Worm (Caenorhabditis elegans): ENCODE results near the gene B0496.6.

B0496.6 gene

DNA sequence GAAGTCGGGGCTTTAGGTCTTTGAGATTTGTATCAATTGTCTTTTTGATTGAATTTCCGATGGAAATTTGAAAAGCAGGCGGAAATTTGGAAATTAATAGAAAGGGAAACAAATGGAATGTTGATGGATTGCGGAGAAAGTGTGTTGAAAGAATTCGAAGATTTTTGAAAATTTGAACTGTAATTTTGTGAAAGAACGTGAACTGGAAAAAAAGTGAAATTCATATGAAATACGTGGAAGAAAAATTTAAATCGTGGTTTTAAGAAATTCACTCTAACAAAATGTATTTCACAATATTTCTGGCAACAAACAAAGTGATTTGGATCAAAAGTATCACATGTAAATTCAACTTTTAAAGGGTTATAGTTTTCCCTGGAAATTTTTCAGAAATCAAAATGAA is 27.1 kb downstream of the B0496.6 start, which contains the start of gene B0496.1:
Gene B0496.1, plus strand, starts transcription at position 301 of the 400 bp plus-strand sequence.
- TF ChIP-seq him-1 (tag; optimal IDR thresholded peaks at IDR 0.05) (no peak), W03F9.2 (tag; optimal IDR thresholded peaks at IDR 0.05) (no peak), dao-5 (tag; optimal IDR thresholded peaks at IDR 0.05) (no peak)

DNA sequence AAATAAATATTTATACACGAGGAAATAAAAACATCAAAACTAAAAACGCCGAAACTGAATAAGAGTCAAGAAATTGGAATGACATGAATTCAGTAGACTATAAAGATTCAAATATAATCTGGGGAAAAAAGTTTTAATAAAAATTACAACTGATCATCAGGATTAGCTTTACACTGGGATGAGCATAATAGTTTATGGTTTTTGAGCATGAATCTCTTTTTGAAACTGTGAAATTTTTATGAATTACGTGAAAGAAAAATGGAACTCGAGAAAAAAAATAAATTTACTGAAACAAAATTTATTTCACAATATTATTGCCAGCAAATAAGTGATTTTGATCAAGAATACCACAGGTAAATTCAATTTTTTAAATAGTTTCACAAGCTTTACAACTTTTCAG is 28.6 kb downstream of the B0496.6 start, which contains the start of gene B0496.2:
Gene B0496.2, plus strand, starts transcription at position 301 of the 400 bp plus-strand sequence.
- no peak for TF ChIP-seq him-1 (tag; optimal IDR thresholded peaks at IDR 0.05)

DNA sequence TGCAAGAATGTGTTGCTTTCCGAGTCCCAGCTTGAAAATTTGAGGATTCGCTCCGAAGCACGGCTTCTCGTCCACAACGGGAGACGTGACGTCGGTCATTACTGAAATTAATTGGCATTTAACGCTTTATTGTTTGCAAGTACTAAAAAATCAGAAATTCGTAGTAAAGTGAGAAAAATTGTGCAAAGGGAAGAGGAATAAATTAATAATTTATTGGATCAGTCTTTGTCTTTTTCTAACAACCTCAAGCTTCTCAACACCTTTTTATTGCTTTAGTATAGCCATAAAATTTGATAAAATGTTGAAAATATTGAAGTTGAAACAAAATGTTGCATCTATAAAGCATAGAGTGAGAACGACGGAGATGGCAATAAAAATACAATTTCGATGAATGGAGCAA is 32.4 kb downstream of the B0496.6 start, which contains the start of gene tes-1:
Gene tes-1, minus strand, starts transcription at position 101 of the 400 bp plus-strand sequence.
- no peak for TF ChIP-seq W03F9.2 (tag; optimal IDR thresholded peaks at IDR 0.05)
- no peak for TF ChIP-seq dao-5 (tag; optimal IDR thresholded peaks at IDR 0.05)
- TF ChIP-seq him-1 (tag; optimal IDR thresholded peaks at IDR 0.05): no peak

DNA sequence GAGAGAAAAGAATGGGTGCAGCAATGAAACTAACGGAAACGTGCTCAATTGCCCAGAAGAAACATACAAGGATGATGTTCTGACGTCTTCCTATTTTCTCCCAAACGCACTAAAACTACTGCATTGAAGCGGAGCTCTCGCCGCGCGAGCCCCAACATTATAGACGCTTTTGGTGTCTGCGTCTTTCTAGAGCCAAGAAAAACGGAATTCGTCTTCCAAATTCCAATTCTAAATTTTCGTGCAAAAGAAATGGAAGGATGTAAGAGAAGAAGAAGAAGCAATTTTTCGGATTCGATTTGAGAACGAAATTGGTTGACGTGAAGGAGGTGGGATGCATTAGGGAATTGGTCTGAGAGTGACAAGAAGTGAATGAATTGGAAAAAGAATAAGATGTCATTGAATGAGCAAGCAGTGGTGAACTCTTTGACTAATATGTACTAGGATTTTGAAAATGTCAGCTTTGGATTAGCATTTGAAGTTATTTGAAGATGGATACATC is 34.8 kb downstream of the B0496.6 start:
- TF ChIP-seq dao-5 (tag; optimal IDR thresholded peaks at IDR 0.05) (no peak), him-1 (tag; optimal IDR thresholded peaks at IDR 0.05) (no peak), W03F9.2 (tag; optimal IDR thresholded peaks at IDR 0.05) (no peak)

DNA sequence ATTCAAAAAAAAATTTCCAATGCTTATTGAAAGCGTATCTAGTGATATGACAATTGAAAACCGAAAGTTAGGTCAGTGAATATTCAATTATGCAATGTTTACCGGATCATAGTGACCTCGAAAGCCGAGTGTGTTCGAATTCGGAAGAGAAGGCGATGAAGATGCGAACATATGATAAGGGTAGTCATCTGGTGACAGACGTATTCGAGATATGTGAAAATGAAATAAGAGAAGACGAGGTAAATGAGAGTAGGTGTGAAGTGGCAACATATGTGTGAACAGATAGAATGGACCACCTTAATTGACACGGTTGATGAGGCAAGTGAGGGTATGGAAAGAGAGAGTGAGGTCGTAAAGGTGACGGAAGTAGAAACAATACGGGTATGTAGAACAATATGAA is 36.0 kb downstream of the B0496.6 start:
- TF ChIP-seq W03F9.2 (tag; optimal IDR thresholded peaks at IDR 0.05): no peak

DNA sequence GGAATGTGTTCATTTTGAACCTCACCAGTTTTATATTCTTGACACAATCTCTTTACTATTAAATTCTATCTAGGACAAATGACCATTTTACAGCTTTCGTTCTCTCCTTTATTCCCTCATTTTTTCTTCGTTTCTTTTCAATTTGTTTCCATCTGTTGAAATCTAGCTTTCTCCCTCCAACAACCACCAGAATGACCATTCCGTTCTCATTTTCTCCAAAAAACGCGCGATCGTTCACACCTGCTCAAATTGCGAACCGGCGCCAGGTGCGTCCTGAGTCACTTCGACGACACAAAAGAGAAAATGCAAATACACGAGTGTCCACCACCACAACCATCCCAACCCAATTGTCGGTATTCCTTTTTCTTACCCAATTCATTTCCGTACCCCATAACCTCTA is 37.3 kb downstream of the B0496.6 start, which contains the start of gene F13B6.1:
Gene F13B6.1, plus strand, starts transcription at position 301 of the 400 bp plus-strand sequence.
- TF ChIP-seq W03F9.2 (tag; optimal IDR thresholded peaks at IDR 0.05) (no peak), him-1 (tag; optimal IDR thresholded peaks at IDR 0.05) (no peak), dao-5 (tag; optimal IDR thresholded peaks at IDR 0.05) (no peak)

DNA sequence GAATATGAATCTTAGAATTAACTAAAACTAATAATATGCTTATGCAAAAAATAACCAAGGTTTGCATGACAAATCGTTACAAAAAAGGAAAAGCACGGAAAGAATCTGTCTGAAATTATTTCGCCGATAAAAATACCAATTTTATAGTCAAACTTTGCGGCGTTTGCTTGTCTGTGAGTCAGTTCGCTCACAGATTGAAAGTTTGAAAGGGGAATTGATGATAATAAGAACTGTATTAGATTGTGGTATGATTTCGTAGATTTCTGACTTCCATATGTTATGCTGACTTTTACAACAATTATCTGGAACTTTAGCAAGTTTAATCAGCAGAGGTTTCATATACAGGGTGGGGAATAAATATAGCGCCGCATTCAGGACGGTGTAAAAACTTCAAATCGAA is 41.3 kb downstream of the B0496.6 start, which contains the start of gene F13B6.2:
Gene F13B6.2, minus strand, starts transcription at position 101 of the 400 bp plus-strand sequence.
- TF ChIP-seq him-1 (tag; optimal IDR thresholded peaks at IDR 0.05) (no peak), W03F9.2 (tag; optimal IDR thresholded peaks at IDR 0.05) (no peak), dao-5 (tag; optimal IDR thresholded peaks at IDR 0.05) (no peak)

DNA sequence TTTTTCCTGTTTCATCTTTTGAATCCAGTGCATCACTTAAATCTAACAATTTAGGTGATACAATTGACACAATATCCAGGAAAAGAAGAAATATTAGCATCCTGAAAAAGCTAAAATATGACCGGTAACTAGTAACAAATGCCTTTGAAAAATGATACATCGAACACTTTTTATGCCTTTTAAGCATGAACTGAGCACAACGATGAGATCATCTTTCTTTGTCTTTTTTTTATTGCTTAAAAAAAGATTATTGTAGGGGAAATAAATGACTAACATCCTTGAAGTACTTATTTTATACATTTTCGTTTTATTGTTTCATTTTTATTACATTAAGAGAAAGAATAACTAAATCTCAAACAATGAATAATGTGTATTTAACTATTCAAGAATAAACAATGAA is 46.9 kb downstream of the B0496.6 start, which contains the start of gene F13B6.3:
Gene F13B6.3, minus strand, starts transcription at position 101 of the 400 bp plus-strand sequence.
- no peak for TF ChIP-seq dao-5 (tag; optimal IDR thresholded peaks at IDR 0.05)
- no peak for TF ChIP-seq him-1 (tag; optimal IDR thresholded peaks at IDR 0.05)
- TF ChIP-seq W03F9.2 (tag; optimal IDR thresholded peaks at IDR 0.05): no peak

DNA sequence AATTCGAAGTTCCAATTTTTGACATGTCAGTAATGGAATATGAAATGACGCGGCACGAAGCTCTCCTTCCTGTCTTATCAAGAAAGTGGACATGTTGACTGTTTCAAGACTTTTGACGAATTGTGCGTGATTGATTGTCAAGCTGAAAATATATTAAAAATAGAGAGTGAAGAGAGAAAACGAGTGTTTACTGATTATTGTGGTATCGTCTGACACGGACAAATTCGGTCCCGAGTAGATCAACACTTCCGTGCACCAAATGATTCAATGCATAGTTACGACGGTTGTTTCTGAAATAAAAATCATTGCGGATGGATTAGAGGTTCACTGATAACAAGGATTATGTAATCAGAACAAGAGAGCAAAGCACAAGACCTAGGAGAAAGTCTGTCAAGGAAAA is 48.3 kb downstream of the B0496.6 start:
- TF ChIP-seq him-1 (tag; optimal IDR thresholded peaks at IDR 0.05) (no peak), dao-5 (tag; optimal IDR thresholded peaks at IDR 0.05) (no peak), W03F9.2 (tag; optimal IDR thresholded peaks at IDR 0.05) (no peak)

DNA sequence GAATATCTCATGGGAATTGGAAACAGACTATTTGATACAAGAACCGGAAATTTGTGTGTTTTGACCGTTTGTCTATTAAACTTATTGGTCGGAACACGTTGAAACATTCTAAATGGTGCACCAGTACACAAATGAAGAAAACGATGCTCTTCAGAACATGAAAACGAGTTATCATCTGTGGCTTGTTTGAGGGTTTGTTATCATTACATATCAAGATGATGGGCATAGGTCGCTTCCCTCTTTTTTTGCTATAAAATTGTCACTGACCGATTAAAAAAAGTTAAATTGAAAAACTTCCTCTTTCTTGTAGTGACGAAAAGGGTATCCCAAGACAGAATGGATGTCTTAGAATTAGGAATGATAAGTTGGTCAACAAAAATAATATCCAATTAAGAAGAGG is 49.7 kb downstream of the B0496.6 start:
- no peak for TF ChIP-seq him-1 (tag; optimal IDR thresholded peaks at IDR 0.05)
- TF ChIP-seq W03F9.2 (tag; optimal IDR thresholded peaks at IDR 0.05): no peak
- no peak for TF ChIP-seq dao-5 (tag; optimal IDR thresholded peaks at IDR 0.05)

All from whole organism, L4/young adult.